Worm (Caenorhabditis elegans): ENCODE data around the gene acs-2.

acs-2 gene

ce11 chrV:15543252-15543651 is 23.9 kb upstream of the acs-2 start:
- no peak for TF ChIP-seq flt-1 (GFP tag; IDR thresholded peaks at IDR 0.05)
- TF ChIP-seq ztf-23 (GFP tag; IDR thresholded peaks at IDR 0.05) = no peak
- no peak for TF ChIP-seq tab-1 (GFP tag; IDR thresholded peaks at IDR 0.05)

ce11 chrV:15544898-15545297 is 22.3 kb upstream of the acs-2 start, which contains the start of gene glb-14:
Gene glb-14, minus strand, starts transcription at chrV:15544994.
- no peak for TF ChIP-seq med-1 (GFP tag; optimal IDR thresholded peaks at IDR 0.05; ENCODE audit: insufficient read depth)

- TF ChIP-seq med-1 (GFP tag; optimal IDR thresholded peaks at IDR 0.05; ENCODE audit: insufficient read depth) = no peak
- peak; percentile 68; the same call in 1 of the 2 replicates for TF ChIP-seq flt-1 (GFP tag; IDR thresholded peaks at IDR 0.05)
- TF ChIP-seq ztf-29 (GFP tag; IDR thresholded peaks at IDR 0.05) = no peak
- no peak for TF ChIP-seq ztf-23 (GFP tag; IDR thresholded peaks at IDR 0.05)
- 0 out of 2 replicates have a peak, but pooled peaks have one; percentile 43 for TF ChIP-seq klf-2 (GFP tag; conservative IDR thresholded peaks at IDR 0.05)
- 0 out of 2 replicates have a peak, but pooled peaks have one; percentile 24 for TF ChIP-seq ref-1 (GFP tag; conservative IDR thresholded peaks at IDR 0.05)
- no peak for TF ChIP-seq tab-1 (GFP tag; IDR thresholded peaks at IDR 0.05)
Measured at ce11 chrV:15547727-15548126, 19.5 kb upstream of the acs-2 start.

ce11 chrV:15550408-15550807 is 16.8 kb upstream of the acs-2 start:
- TF ChIP-seq ztf-23 (GFP tag; IDR thresholded peaks at IDR 0.05) = 0 out of 2 replicates have a peak, but pooled peaks have one; percentile 25
- no peak for TF ChIP-seq klf-2 (GFP tag; conservative IDR thresholded peaks at IDR 0.05)
- no peak for TF ChIP-seq ztf-29 (GFP tag; IDR thresholded peaks at IDR 0.05)
- no peak for TF ChIP-seq med-1 (GFP tag; optimal IDR thresholded peaks at IDR 0.05; ENCODE audit: insufficient read depth)

ce11 chrV:15551642-15552041 is 15.6 kb upstream of the acs-2 start:
- TF ChIP-seq flt-1 (GFP tag; IDR thresholded peaks at IDR 0.05) = peak; percentile 95
- TF ChIP-seq tab-1 (GFP tag; IDR thresholded peaks at IDR 0.05) = peak; percentile 93
- peak; percentile 91 for TF ChIP-seq klf-2 (GFP tag; conservative IDR thresholded peaks at IDR 0.05)
- TF ChIP-seq ref-1 (GFP tag; conservative IDR thresholded peaks at IDR 0.05) = peak; percentile 75
- peak; percentile 94 for TF ChIP-seq ztf-23 (GFP tag; IDR thresholded peaks at IDR 0.05)
- TF ChIP-seq med-1 (GFP tag; optimal IDR thresholded peaks at IDR 0.05; ENCODE audit: insufficient read depth) = peak; percentile 53
- peak; percentile 89 for TF ChIP-seq T22C8.4 (GFP tag; IDR thresholded peaks at IDR 0.05)
- peak; percentile 81 for TF ChIP-seq ztf-29 (GFP tag; IDR thresholded peaks at IDR 0.05)
- TF ChIP-seq cog-1 (tag; optimal IDR thresholded peaks at IDR 0.05) = peak; percentile 20

ce11 chrV:15553869-15554268 is 13.3 kb upstream of the acs-2 start:
- TF ChIP-seq cog-1 (tag; optimal IDR thresholded peaks at IDR 0.05) (no peak), med-1 (GFP tag; optimal IDR thresholded peaks at IDR 0.05; ENCODE audit: insufficient read depth) (no peak), flt-1 (GFP tag; IDR thresholded peaks at IDR 0.05) (peak; percentile 86), T22C8.4 (GFP tag; IDR thresholded peaks at IDR 0.05) (no peak), ztf-29 (GFP tag; IDR thresholded peaks at IDR 0.05) (peak; percentile 55; the same call in 1 of the 2 replicates), ref-1 (GFP tag; conservative IDR thresholded peaks at IDR 0.05) (no peak), klf-2 (GFP tag; conservative IDR thresholded peaks at IDR 0.05) (peak; percentile 50; the same call in 1 of the 2 replicates), tab-1 (GFP tag; IDR thresholded peaks at IDR 0.05) (peak; percentile 81), ztf-23 (GFP tag; IDR thresholded peaks at IDR 0.05) (peak; percentile 73)

- no peak for TF ChIP-seq tab-1 (GFP tag; IDR thresholded peaks at IDR 0.05)
- TF ChIP-seq ref-1 (GFP tag; conservative IDR thresholded peaks at IDR 0.05) = no peak
- no peak for TF ChIP-seq ztf-23 (GFP tag; IDR thresholded peaks at IDR 0.05)
- no peak for TF ChIP-seq med-1 (GFP tag; optimal IDR thresholded peaks at IDR 0.05; ENCODE audit: insufficient read depth)
- no peak for TF ChIP-seq flt-1 (GFP tag; IDR thresholded peaks at IDR 0.05)
- TF ChIP-seq T22C8.4 (GFP tag; IDR thresholded peaks at IDR 0.05) = no peak
- no peak for TF ChIP-seq ztf-29 (GFP tag; IDR thresholded peaks at IDR 0.05)
- no peak for TF ChIP-seq cog-1 (tag; optimal IDR thresholded peaks at IDR 0.05)
- no peak for TF ChIP-seq klf-2 (GFP tag; conservative IDR thresholded peaks at IDR 0.05)
Measured at ce11 chrV:15559047-15559446, 8.1 kb upstream of the acs-2 start, which contains the start of gene acr-18. Gene acr-18, minus strand, starts transcription at chrV:15559147.

- TF ChIP-seq med-1 (GFP tag; optimal IDR thresholded peaks at IDR 0.05; ENCODE audit: insufficient read depth) = no peak
- TF ChIP-seq ref-1 (GFP tag; conservative IDR thresholded peaks at IDR 0.05) = no peak
- no peak for TF ChIP-seq cog-1 (tag; optimal IDR thresholded peaks at IDR 0.05)
- TF ChIP-seq flt-1 (GFP tag; IDR thresholded peaks at IDR 0.05) = no peak
- TF ChIP-seq ztf-29 (GFP tag; IDR thresholded peaks at IDR 0.05) = no peak
Measured at ce11 chrV:15559729-15560128, 7.5 kb upstream of the acs-2 start.

- TF ChIP-seq tab-1 (GFP tag; IDR thresholded peaks at IDR 0.05) (no peak), T22C8.4 (GFP tag; IDR thresholded peaks at IDR 0.05) (no peak), ztf-23 (GFP tag; IDR thresholded peaks at IDR 0.05) (no peak), ref-1 (GFP tag; conservative IDR thresholded peaks at IDR 0.05) (no peak), med-1 (GFP tag; optimal IDR thresholded peaks at IDR 0.05; ENCODE audit: insufficient read depth) (no peak), klf-2 (GFP tag; conservative IDR thresholded peaks at IDR 0.05) (no peak), ztf-29 (GFP tag; IDR thresholded peaks at IDR 0.05) (no peak), flt-1 (GFP tag; IDR thresholded peaks at IDR 0.05) (no peak), cog-1 (tag; optimal IDR thresholded peaks at IDR 0.05) (no peak)
Measured at ce11 chrV:15562541-15562940, 4.7 kb upstream of the acs-2 start.

- no peak for TF ChIP-seq ref-1 (GFP tag; conservative IDR thresholded peaks at IDR 0.05)
- TF ChIP-seq flt-1 (GFP tag; IDR thresholded peaks at IDR 0.05) = no peak
- no peak for TF ChIP-seq cog-1 (tag; optimal IDR thresholded peaks at IDR 0.05)
- TF ChIP-seq ztf-23 (GFP tag; IDR thresholded peaks at IDR 0.05) = no peak
- TF ChIP-seq med-1 (GFP tag; optimal IDR thresholded peaks at IDR 0.05; ENCODE audit: insufficient read depth) = no peak
- no peak for TF ChIP-seq tab-1 (GFP tag; IDR thresholded peaks at IDR 0.05)
- TF ChIP-seq ztf-29 (GFP tag; IDR thresholded peaks at IDR 0.05) = no peak
- no peak for TF ChIP-seq klf-2 (GFP tag; conservative IDR thresholded peaks at IDR 0.05)
- TF ChIP-seq T22C8.4 (GFP tag; IDR thresholded peaks at IDR 0.05) = no peak
Measured at ce11 chrV:15563477-15563876, 3.7 kb upstream of the acs-2 start.
